Fruit fly (Drosophila melanogaster): Measurements from ENCODE around the gene CG2129.

dm6 chrX:8157294-8157693 lies 11.7 kb downstream of the CG2129 start, which contains the start of the genes Traf6 and GIIIspla2:
- no peak for TF ChIP-seq Rel (GFP tag; optimal IDR thresholded peaks at IDR 0.05)
- TF ChIP-seq Rel (tag; optimal IDR thresholded peaks at IDR 0.05): peak; percentile 59
- no peak for TF ChIP-seq Abd-B (GFP tag; optimal IDR thresholded peaks at IDR 0.05)
- TF ChIP-seq h (GFP tag; optimal IDR thresholded peaks at IDR 0.05): peak; percentile 75
- no peak for TF ChIP-seq dl (GFP tag; optimal IDR thresholded peaks at IDR 0.05; ENCODE audit: insufficient read depth in 1 of 2, partially characterized antibody in 2 of 2)
- peak; percentile 32 for TF ChIP-seq CG32264 (GFP tag; optimal IDR thresholded peaks at IDR 0.05)
- TF ChIP-seq Sp1 (GFP tag; optimal IDR thresholded peaks at IDR 0.05): peak; percentile 79
- TF ChIP-seq dsf (GFP tag; optimal IDR thresholded peaks at IDR 0.05; ENCODE audit: borderline replicate concordance): no peak
